Fruit fly (Drosophila melanogaster) whole organism, embryonic: ENCODE results near the gene Chd64.

Source experiments
- Abd-B ChIP-seq: fragments of 200-800 bp; sonication (Bioruptor generic); optimal IDR thresholded peaks from 2 replicates; lab custom pipeline; 2018; ENCODE audit warnings: missing biosample characterization, mild to moderate bottlenecking, missing genetic modification characterization, moderate library complexity
- Antp ChIP-seq: fragments of 200-800 bp; sonication (Bioruptor generic); optimal IDR thresholded peaks from 3 replicates; lab custom pipeline; 2016; ENCODE audit warnings: missing biosample characterization, missing genetic modification characterization
- Atf-2 ChIP-seq: fragments of 200-800 bp; sonication (Bioruptor generic); optimal IDR thresholded peaks from 2 replicates; lab custom pipeline; 2016; ENCODE audit warnings: missing biosample characterization, missing genetic modification characterization
- CG10543 ChIP-seq: fragments of 200-800 bp; sonication (Bioruptor generic); optimal IDR thresholded peaks from 3 replicates; lab custom pipeline; 2017; ENCODE audit warnings: missing biosample characterization, mild to moderate bottlenecking, missing genetic modification characterization, moderate library complexity
- CG10979 ChIP-seq: fragments of 200-800 bp; sonication (Bioruptor generic); optimal IDR thresholded peaks from 2 replicates; lab custom pipeline; 2018; ENCODE audit warnings: missing biosample characterization, mild to moderate bottlenecking, missing genetic modification characterization, moderate library complexity
- CG12391 ChIP-seq: fragments of 200-800 bp; sonication (Bioruptor generic); optimal IDR thresholded peaks from 3 replicates; lab custom pipeline; 2018; ENCODE audit warnings: missing biosample characterization, mild to moderate bottlenecking, missing genetic modification characterization, moderate library complexity
- CG12769 ChIP-seq: fragments of 200-800 bp; sonication (Bioruptor generic); optimal IDR thresholded peaks from 2 replicates; lab custom pipeline; 2019; ENCODE audit warnings: missing biosample characterization, mild to moderate bottlenecking, missing genetic modification characterization, moderate library complexity
- CG14014 ChIP-seq: fragments of 200-800 bp; sonication (Bioruptor generic); IDR thresholded peaks from 2 replicates; pipeline ENCODE4 v1.3.6; 2022; ENCODE audit warnings: missing biosample characterization, missing genetic modification characterization
- CG17186 ChIP-seq: fragments of 200-800 bp; sonication (Bioruptor generic); optimal IDR thresholded peaks from 3 replicates; lab custom pipeline; 2017; ENCODE audit warnings: missing biosample characterization, missing genetic modification reagents, missing genetic modification characterization
- CG17385 ChIP-seq: fragments of 200-800 bp; sonication (Bioruptor generic); optimal IDR thresholded peaks from 3 replicates; lab custom pipeline; 2018; ENCODE audit warnings: missing biosample characterization, mild to moderate bottlenecking, missing genetic modification characterization
- CG2129 ChIP-seq: fragments of 200-800 bp; sonication (Bioruptor generic); IDR thresholded peaks from 2 replicates; pipeline ENCODE4 v1.3.6; 2022; ENCODE audit warnings: missing biosample characterization, missing genetic modification characterization; ENCODE audit not compliant: partially characterized antibody
- CG2678 ChIP-seq: fragments of 200-800 bp; sonication (Bioruptor generic); optimal IDR thresholded peaks from 3 replicates; lab custom pipeline; 2019; ENCODE audit warnings: missing biosample characterization, mild to moderate bottlenecking, missing genetic modification characterization, moderate library complexity
- CG33557 ChIP-seq: fragments of 200-800 bp; sonication (Bioruptor generic); optimal IDR thresholded peaks from 2 replicates; lab custom pipeline; 2019; ENCODE audit warnings: missing biosample characterization, mild to moderate bottlenecking, missing genetic modification characterization, moderate library complexity
- CG3726 ChIP-seq: fragments of 200-800 bp; sonication (Bioruptor generic); IDR thresholded peaks from 3 replicates; pipeline ENCODE4, ENCODE4 v1.3.6; 2022; ENCODE audit warnings: missing biosample characterization, missing genetic modification characterization
- CG6791 ChIP-seq: fragments of 200-800 bp; sonication (Bioruptor generic); IDR thresholded peaks from 3 replicates; pipeline ENCODE4 v1.3.6; 2022; ENCODE audit warnings: missing biosample characterization, missing genetic modification characterization; ENCODE audit not compliant: partially characterized antibody
- CG7271 ChIP-seq: fragments of 200-800 bp; sonication (Bioruptor generic); optimal IDR thresholded peaks from 2 replicates; lab custom pipeline; 2018; ENCODE audit warnings: missing biosample characterization, mild to moderate bottlenecking, missing genetic modification characterization, moderate library complexity
- CG8478 ChIP-seq: fragments of >200 bp; optimal IDR thresholded peaks from 2 replicates; lab custom pipeline; 2018
- CG9609 ChIP-seq: fragments of 200-800 bp; sonication (Bioruptor generic); optimal IDR thresholded peaks from 3 replicates; lab custom pipeline; 2016; ENCODE audit warnings: missing biosample characterization, missing genetic modification characterization
- ERR ChIP-seq: fragments of 200-800 bp; sonication (Bioruptor generic); optimal IDR thresholded peaks from 2 replicates; lab custom pipeline; 2016; ENCODE audit warnings: missing biosample characterization, missing genetic modification characterization
- Ets65A ChIP-seq: fragments of 200-800 bp; sonication (Bioruptor generic); peaks from one replicate; lab custom pipeline; 2016; ENCODE audit warnings: missing biosample characterization, missing genetic modification characterization
- Fer1 ChIP-seq: fragments of 200-800 bp; sonication (Bioruptor generic); optimal IDR thresholded peaks from 2 replicates; lab custom pipeline; 2017; ENCODE audit warnings: missing biosample characterization, mild to moderate bottlenecking, missing genetic modification characterization
- GATAe ChIP-seq: fragments of 200-800 bp; sonication (Bioruptor generic); conservative IDR thresholded peaks from 2 replicates; pipeline ENCODE4 v1.3.6; 2022; ENCODE audit warnings: missing biosample characterization, missing genetic modification characterization
- Hmr ChIP-seq: fragments of 200-800 bp; sonication (Bioruptor generic); optimal IDR thresholded peaks from 3 replicates; lab custom pipeline; 2017; ENCODE audit warnings: mild to moderate bottlenecking, missing biosample characterization, missing genetic modification reagents, missing genetic modification characterization
- Hr39 ChIP-seq: fragments of >200 bp; optimal IDR thresholded peaks from 2 replicates; lab custom pipeline; 2017
- Hr51 ChIP-seq, 2 experiments: fragments of 200-800 bp; sonication (Bioruptor generic); optimal IDR thresholded peaks; 2 replicates in 1 of 2; 3 replicates in 1 of 2; lab custom pipeline; 2016 to 2018; ENCODE audit warnings: missing biosample characterization in 2 of 2, missing genetic modification characterization in 2 of 2, mild to moderate bottlenecking in 1 of 2, moderate library complexity in 1 of 2
- MESR4 ChIP-seq: fragments of 200-800 bp; sonication (Bioruptor generic); optimal IDR thresholded peaks from 2 replicates; lab custom pipeline; 2018; ENCODE audit warnings: missing biosample characterization, mild to moderate bottlenecking, missing genetic modification characterization, moderate library complexity
- NC2β ChIP-seq: fragments of 200-800 bp; sonication (Bioruptor generic); optimal IDR thresholded peaks from 2 replicates; lab custom pipeline; 2016; ENCODE audit warnings: missing biosample characterization, missing genetic modification characterization
- Nf-YB ChIP-seq: fragments of 200-800 bp; sonication (Bioruptor generic); optimal IDR thresholded peaks from 3 replicates; lab custom pipeline; 2019; ENCODE audit warnings: missing biosample characterization, mild to moderate bottlenecking, missing genetic modification characterization, moderate library complexity
- Nf-YC ChIP-seq: fragments of 200-800 bp; optimal IDR thresholded peaks from 3 replicates; lab custom pipeline; 2019; ENCODE audit warnings: missing biosample characterization, mild to moderate bottlenecking, missing genetic modification characterization, moderate library complexity
- Opbp ChIP-seq: fragments of 200-800 bp; sonication (Bioruptor generic); IDR thresholded peaks from 3 replicates; pipeline ENCODE4 v1.3.6; 2022; ENCODE audit warnings: missing biosample characterization, missing genetic modification characterization; ENCODE audit not compliant: partially characterized antibody
- Optix ChIP-seq: fragments of 200-800 bp; sonication (Bioruptor generic); IDR thresholded peaks from 3 replicates; pipeline ENCODE4 v1.3.6; 2022; ENCODE audit warnings: missing biosample characterization, missing genetic modification characterization
- Ptx1 ChIP-seq: fragments of 200-800 bp; sonication (Bioruptor generic); IDR thresholded peaks from 2 replicates; pipeline ENCODE4 v1.3.6; 2022; ENCODE audit warnings: missing biosample characterization, missing genetic modification characterization
- Side ChIP-seq: fragments of 200-800 bp; sonication (Bioruptor generic); optimal IDR thresholded peaks from 2 replicates; lab custom pipeline; 2016; ENCODE audit warnings: missing biosample characterization, missing genetic modification characterization
- Sry-β ChIP-seq: fragments of 200-800 bp; sonication (Bioruptor generic); optimal IDR thresholded peaks from 2 replicates; lab custom pipeline; 2018; ENCODE audit warnings: missing biosample characterization, mild to moderate bottlenecking, missing genetic modification characterization, moderate library complexity
- Sry-δ ChIP-seq: fragments of 200-800 bp; sonication (Bioruptor generic); optimal IDR thresholded peaks from 2 replicates; lab custom pipeline; 2016; ENCODE audit warnings: missing biosample characterization, missing genetic modification characterization
- TFAM ChIP-seq: fragments of 200-800 bp; sonication (Bioruptor generic); optimal IDR thresholded peaks from 2 replicates; lab custom pipeline; 2017; ENCODE audit warnings: missing biosample characterization, missing genetic modification characterization, inconsistent platforms
- ash1 ChIP-seq: fragments of 200-800 bp; sonication (Bioruptor generic); optimal IDR thresholded peaks from 2 replicates; lab custom pipeline; 2018; ENCODE audit warnings: missing biosample characterization, mild to moderate bottlenecking, missing genetic modification characterization
- bigmax ChIP-seq: fragments of 200-800 bp; sonication (Bioruptor generic); optimal IDR thresholded peaks from 2 replicates; lab custom pipeline; 2018; ENCODE audit warnings: missing biosample characterization, mild to moderate bottlenecking, missing genetic modification characterization
- caup ChIP-seq: fragments of 200-800 bp; sonication (Bioruptor generic); optimal IDR thresholded peaks from 3 replicates; lab custom pipeline; 2017; ENCODE audit warnings: missing biosample characterization, mild to moderate bottlenecking, missing genetic modification characterization, moderate library complexity; ENCODE audit not compliant: severe bottlenecking
- cg ChIP-seq: fragments of 200-800 bp; sonication (Bioruptor generic); optimal IDR thresholded peaks from 3 replicates; lab custom pipeline; 2019; ENCODE audit warnings: missing biosample characterization, mild to moderate bottlenecking, missing genetic modification characterization, moderate library complexity
- emc ChIP-seq: fragments of 200-800 bp; sonication (Bioruptor generic); optimal IDR thresholded peaks from 2 replicates; lab custom pipeline; 2016; ENCODE audit warnings: missing biosample characterization, missing genetic modification characterization
- her ChIP-seq: fragments of 200-800 bp; sonication (Bioruptor generic); optimal IDR thresholded peaks from 2 replicates; lab custom pipeline; 2016; ENCODE audit warnings: missing biosample characterization, missing genetic modification characterization
- kay ChIP-seq: fragments of 200-800 bp; sonication (Bioruptor generic); optimal IDR thresholded peaks from 2 replicates; lab custom pipeline; 2016; ENCODE audit warnings: missing biosample characterization, missing genetic modification characterization
- kni ChIP-seq: fragments of 200-800 bp; sonication (Bioruptor generic); optimal IDR thresholded peaks from 3 replicates; lab custom pipeline; 2017; ENCODE audit warnings: mild to moderate bottlenecking, missing biosample characterization, missing genetic modification reagents, missing genetic modification characterization
- maf-S ChIP-seq: fragments of 200-800 bp; sonication (Bioruptor generic); optimal IDR thresholded peaks from 2 replicates; lab custom pipeline; 2016; ENCODE audit warnings: missing biosample characterization, missing genetic modification characterization
- nmo ChIP-seq: fragments of 200-800 bp; sonication (Bioruptor generic); optimal IDR thresholded peaks from 2 replicates; lab custom pipeline; 2018; ENCODE audit warnings: missing biosample characterization, mild to moderate bottlenecking, missing genetic modification characterization, moderate library complexity
- sr ChIP-seq: fragments of 200-800 bp; sonication (Bioruptor generic); IDR thresholded peaks from 3 replicates; pipeline ENCODE4 v1.3.6; 2022; ENCODE audit warnings: missing biosample characterization, missing genetic modification characterization
- toy ChIP-seq: fragments of 200-800 bp; sonication (Bioruptor generic); IDR thresholded peaks from 2 replicates; pipeline ENCODE4 v1.3.6; 2022; ENCODE audit warnings: missing biosample characterization, missing genetic modification characterization
- trem ChIP-seq: fragments of 200-800 bp; optimal IDR thresholded peaks from 3 replicates; lab custom pipeline; 2019; ENCODE audit warnings: missing biosample characterization, mild to moderate bottlenecking, missing genetic modification characterization, moderate library complexity
- ttk ChIP-seq: fragments of 200-800 bp; sonication (Bioruptor generic); IDR thresholded peaks from 2 replicates; pipeline ENCODE4 v2.1.2; 2022; ENCODE audit warnings: missing biosample characterization, missing genetic modification characterization

The Chd64 gene

dm6 chr3L:4138804-4139521 is 16.8 kb upstream of the Chd64 start, which contains the start of the genes Rop and Ras64B (continued):
- TF ChIP-seq CG10543 (GFP tag; lab: Kevin White, UChicago), result peak; percentile 63
- TF ChIP-seq Hr39 (lab: Kevin White, UChicago), result no peak
- TF ChIP-seq TFAM (GFP tag; lab: Kevin White, UChicago), result no peak
- TF ChIP-seq CG8478, result no peak
- TF ChIP-seq CG2129 (GFP tag; lab: Robert Waterston, UW), result peak; percentile 45; the same call in 1 of the 2 replicates
- TF ChIP-seq Opbp (GFP tag; lab: Robert Waterston, UW), result peak; percentile 92
- TF ChIP-seq kni (GFP tag; lab: Kevin White, UChicago), result no peak
- no peak for TF ChIP-seq CG17385
- no peak for TF ChIP-seq Side (GFP tag; lab: Kevin White, UChicago)
- peak; percentile 89 for TF ChIP-seq Ets65A (GFP tag; lab: Kevin White, UChicago)
- TF ChIP-seq nmo, result peak; percentile 75
- TF ChIP-seq Atf-2, result no peak
- TF ChIP-seq caup (GFP tag; lab: Kevin White, UChicago), result peak; percentile 40
- no peak for TF ChIP-seq Antp (GFP tag; lab: Kevin White, UChicago)
- no peak for TF ChIP-seq ttk (GFP tag; lab: Robert Waterston, UW)
- TF ChIP-seq trem (tag; lab: Kevin White, UChicago), result peak; percentile 74
- TF ChIP-seq CG3726, result no peak
- TF ChIP-seq CG2678 (tag; lab: Kevin White, UChicago), result no peak
- peak; percentile 99 for TF ChIP-seq Sry-δ (GFP tag; lab: Kevin White, UChicago)
- TF ChIP-seq Sry-β (GFP tag; lab: Kevin White, UChicago), result no peak
- no peak for TF ChIP-seq CG10979 (tag; lab: Kevin White, UChicago)
- TF ChIP-seq Hmr (GFP tag; lab: Kevin White, UChicago), result peak; percentile 65
- TF ChIP-seq Ptx1 (GFP tag; lab: Robert Waterston, UW), result no peak
- TF ChIP-seq ash1 (GFP tag; lab: Kevin White, UChicago), result peak; percentile 4
- no peak for TF ChIP-seq CG14014 (GFP tag; lab: Robert Waterston, UW)
- TF ChIP-seq CG9609 (GFP tag; lab: Kevin White, UChicago), result no peak
- TF ChIP-seq CG33557 (GFP tag; lab: Kevin White, UChicago), result peak; percentile 9
- no peak for TF ChIP-seq maf-S (GFP tag; lab: Kevin White, UChicago)
- TF ChIP-seq Nf-YC (tag; lab: Kevin White, UChicago), result peak; percentile 75
- TF ChIP-seq bigmax (GFP tag; lab: Kevin White, UChicago), result no peak
- peak; percentile 35 for TF ChIP-seq cg
- peak; percentile 39 for TF ChIP-seq NC2β (GFP tag; lab: Kevin White, UChicago)
- TF ChIP-seq emc (GFP tag; lab: Kevin White, UChicago), result no peak
- peak; percentile 17 for TF ChIP-seq her
- peak; percentile 32; the same call in 1 of the 3 replicates for TF ChIP-seq sr
- peak in 1 of 2 experiments; percentile 39 for TF ChIP-seq Hr51 (GFP tag; optimal IDR thresholded peaks at IDR 0.05; lab: Kevin White, UChicago)
- no peak for TF ChIP-seq toy (GFP tag; lab: Robert Waterston, UW)
- peak; percentile 83 for TF ChIP-seq CG17186 (GFP tag; lab: Kevin White, UChicago)
- TF ChIP-seq Fer1 (GFP tag; lab: Kevin White, UChicago), result peak; percentile 66
- TF ChIP-seq Optix (GFP tag; lab: Robert Waterston, UW), result no peak
- TF ChIP-seq CG6791 (GFP tag; lab: Robert Waterston, UW), result peak; percentile 85
- TF ChIP-seq CG12391 (tag; lab: Kevin White, UChicago), result peak; percentile 52
- TF ChIP-seq ERR (GFP tag; lab: Kevin White, UChicago), result peak; percentile 22
- peak; percentile 35 for TF ChIP-seq Nf-YB
- TF ChIP-seq CG7271 (tag; lab: Kevin White, UChicago), result peak; percentile 1
- peak; percentile 99 for TF ChIP-seq MESR4 (GFP tag; lab: Kevin White, UChicago)
- TF ChIP-seq Abd-B, result peak; percentile 51
- TF ChIP-seq GATAe (GFP tag; lab: Robert Waterston, UW), result no peak
- TF ChIP-seq CG12769 (tag; lab: Kevin White, UChicago), result no peak
- peak; percentile 86 for TF ChIP-seq kay (GFP tag; lab: Kevin White, UChicago)
